Worm (Caenorhabditis elegans) whole organism, midembryonic: ENCODE measurements around the gene T07C4.3.

Source experiments
- T22C8.4 ChIP-seq: fragments of 200-800 bp; sonication (Bioruptor generic); IDR thresholded peaks from 2 replicates; pipeline ENCODE4 v1.3.6; 2022; ENCODE audit warnings: missing genetic modification characterization, missing compliant biosample characterization
- cog-1 ChIP-seq: sonication (generic microtip); optimal IDR thresholded peaks from 2 replicates; lab custom pipeline; 2016; ENCODE audit warnings: missing genetic modification characterization, missing compliant biosample characterization
- flt-1 ChIP-seq: fragments of 200-800 bp; sonication (Bioruptor generic); IDR thresholded peaks from 2 replicates; pipeline ENCODE4 v1.3.6; 2022; ENCODE audit warnings: missing genetic modification characterization, missing compliant biosample characterization
- klf-2 ChIP-seq: fragments of 200-800 bp; sonication (Bioruptor generic); conservative IDR thresholded peaks from 2 replicates; pipeline ENCODE4 v1.3.6; 2022; ENCODE audit warnings: missing genetic modification reagents, missing genetic modification characterization, missing compliant biosample characterization
- med-1 ChIP-seq: sonication (generic microtip); optimal IDR thresholded peaks from 2 replicates; lab custom pipeline; 2017; ENCODE audit warnings: missing genetic modification characterization, mild to moderate bottlenecking, missing compliant biosample characterization, antibody characterized with exemption, missing genetic modification reagents; ENCODE audit not compliant: insufficient read depth
- ref-1 ChIP-seq: fragments of 200-800 bp; sonication (Bioruptor generic); conservative IDR thresholded peaks from 2 replicates; pipeline ENCODE4 v1.3.6; 2022; ENCODE audit warnings: missing genetic modification reagents, missing genetic modification characterization, missing compliant biosample characterization
- tab-1 ChIP-seq: fragments of 200-800 bp; sonication (Bioruptor generic); IDR thresholded peaks from 2 replicates; pipeline ENCODE4 v1.3.6; 2022; ENCODE audit warnings: missing genetic modification characterization, missing compliant biosample characterization
- ztf-23 ChIP-seq: fragments of 200-800 bp; sonication (Bioruptor generic); IDR thresholded peaks from 2 replicates; pipeline ENCODE4 v1.3.6; 2022; ENCODE audit warnings: missing genetic modification reagents, missing genetic modification characterization, missing compliant biosample characterization
- ztf-29 ChIP-seq: fragments of 200-800 bp; sonication (Bioruptor generic); IDR thresholded peaks from 2 replicates; pipeline ENCODE4 v1.3.6; 2022; ENCODE audit warnings: missing genetic modification reagents, missing genetic modification characterization, missing compliant biosample characterization

Gene T07C4.3

ce11 chrIII:10396891-10397502, 45.0 kb downstream of the T07C4.3 start:
- TF ChIP-seq flt-1 (GFP tag; lab: Robert Waterston, UW) (no peak), ztf-23 (GFP tag; lab: Robert Waterston, UW) (no peak), ztf-29 (GFP tag; lab: Robert Waterston, UW) (no peak), ref-1 (GFP tag; lab: Robert Waterston, UW) (no peak), klf-2 (no peak), T22C8.4 (no peak), cog-1 (no peak), med-1 (GFP tag; lab: Kevin White, UChicago) (no peak), tab-1 (GFP tag; lab: Robert Waterston, UW) (no peak)

DNA sequence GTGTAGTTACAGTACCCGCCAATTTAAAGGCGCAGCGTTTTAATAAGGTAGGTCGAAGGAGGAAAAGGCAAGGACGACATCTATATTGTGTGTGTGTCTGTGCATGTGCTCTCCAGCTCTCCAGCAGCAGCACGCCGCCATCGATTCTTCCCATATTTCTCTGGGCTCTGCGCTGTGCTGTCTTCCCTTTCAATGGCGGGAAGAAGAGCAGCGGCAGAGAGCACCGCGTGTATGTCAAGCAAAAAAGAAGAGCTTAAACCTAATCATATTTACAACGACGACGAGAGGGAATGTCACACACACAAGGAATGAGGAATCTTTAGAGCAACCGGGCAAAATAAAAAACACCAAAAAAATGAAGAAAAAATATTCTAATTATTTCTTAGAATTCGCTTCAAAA, 47.0 kb downstream of the T07C4.3 start:
- TF ChIP-seq klf-2 (no peak), ztf-29 (GFP tag; lab: Robert Waterston, UW) (no peak), ztf-23 (GFP tag; lab: Robert Waterston, UW) (no peak), ref-1 (GFP tag; lab: Robert Waterston, UW) (no peak), med-1 (GFP tag; lab: Kevin White, UChicago) (no peak), flt-1 (GFP tag; lab: Robert Waterston, UW) (no peak), cog-1 (no peak), tab-1 (GFP tag; lab: Robert Waterston, UW) (no peak), T22C8.4 (no peak)
